Worm (Caenorhabditis elegans): ENCODE results near the gene srab-18.

DNA sequence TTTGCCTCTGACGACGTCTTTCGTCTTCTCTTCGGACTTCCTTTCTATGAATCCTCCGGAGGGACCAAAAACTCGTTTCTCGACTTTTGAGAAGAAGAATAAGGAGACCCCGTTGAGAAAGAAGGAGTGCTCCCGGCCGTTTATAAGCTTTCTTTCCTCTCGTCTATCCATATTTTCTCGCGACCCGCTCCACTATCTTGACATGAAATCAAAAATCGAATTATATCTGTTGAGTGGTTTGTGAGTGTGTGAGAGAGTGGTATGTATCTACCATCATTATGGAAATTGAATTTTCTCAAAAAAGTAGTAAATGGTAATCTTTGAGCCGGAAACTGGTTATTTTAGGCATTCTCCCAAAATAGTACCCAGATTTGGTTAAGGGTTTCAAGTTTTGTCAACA lies 39.9 kb upstream of the srab-18 start:
- no peak for TF ChIP-seq ceh-48 (tag; optimal IDR thresholded peaks at IDR 0.05)
- TF ChIP-seq ceh-24 (tag; optimal IDR thresholded peaks at IDR 0.05), result no peak
- no peak for TF ChIP-seq unc-86 (tag; optimal IDR thresholded peaks at IDR 0.05)
- TF ChIP-seq ets-4 (tag; optimal IDR thresholded peaks at IDR 0.05), result no peak
- no peak for TF ChIP-seq pag-3 (tag; optimal IDR thresholded peaks at IDR 0.05; ENCODE audit: borderline replicate concordance)
- no peak for TF ChIP-seq ama-1 (optimal IDR thresholded peaks at IDR 0.05)
- no peak for TF ChIP-seq mec-3 (tag; optimal IDR thresholded peaks at IDR 0.05; ENCODE audit: borderline replicate concordance)
- no peak for TF ChIP-seq pqm-1 (tag; optimal IDR thresholded peaks at IDR 0.05)
- no peak for TF ChIP-seq npax-4 (tag; optimal IDR thresholded peaks at IDR 0.05)
- TF ChIP-seq fkh-10 (GFP tag; optimal IDR thresholded peaks at IDR 0.05), result no peak

Data from whole organism, late embryonic.